Worm (Caenorhabditis elegans) whole organism, L3 larva: ENCODE data around the gene slc-25A21.

Experiments used
- ZK546.5 ChIP-seq: sonication (generic microtip); optimal IDR thresholded peaks from 2 replicates; lab custom pipeline; 2017; ENCODE audit warnings: missing biosample characterization, missing genetic modification characterization
- ceh-9 ChIP-seq: sonication (generic microtip); optimal IDR thresholded peaks from 2 replicates; lab custom pipeline; 2018; ENCODE audit warnings: missing biosample characterization, missing genetic modification characterization
- elt-2 ChIP-seq: sonication (generic microtip); optimal IDR thresholded peaks from 2 replicates; lab custom pipeline; 2016; ENCODE audit warnings: missing genetic modification reagents, mild to moderate bottlenecking, missing genetic modification characterization, missing compliant biosample characterization
- elt-3 ChIP-seq, 3 experiments: fragments of 150-350 bp in 1 of 3; sonication (generic microtip) in 2 of 3; optimal IDR thresholded peaks; 2 replicates in 2 of 3; 4 replicates in 1 of 3; lab custom pipeline; 2014 to 2017; ENCODE audit warnings: missing biosample characterization in 3 of 3, missing genetic modification characterization in 3 of 3
- fos-1 ChIP-seq: fragments of 150-350 bp; optimal IDR thresholded peaks from 2 replicates; lab custom pipeline; 2014; ENCODE audit warnings: missing biosample characterization, missing genetic modification characterization
- hmg-11 ChIP-seq: sonication (generic microtip); optimal IDR thresholded peaks from 2 replicates; lab custom pipeline; 2016; ENCODE audit warnings: missing genetic modification characterization, missing compliant biosample characterization
- lin-39 ChIP-seq: fragments of 150-350 bp; optimal IDR thresholded peaks from 2 replicates; lab custom pipeline; 2018; ENCODE audit warnings: missing biosample characterization, missing genetic modification reagents, missing genetic modification characterization
- mdl-1 ChIP-seq: fragments of 150-350 bp; optimal IDR thresholded peaks from 2 replicates; lab custom pipeline; 2014; ENCODE audit warnings: missing biosample characterization, missing genetic modification characterization
- nhr-77 ChIP-seq: fragments of 150-350 bp; optimal IDR thresholded peaks from 2 replicates; lab custom pipeline; 2014; ENCODE audit warnings: missing biosample characterization, missing genetic modification characterization
- tbx-2 ChIP-seq: sonication (generic microtip); optimal IDR thresholded peaks from 2 replicates; lab custom pipeline; 2016; ENCODE audit warnings: mild to moderate bottlenecking, missing genetic modification characterization, missing compliant biosample characterization
- unc-62 ChIP-seq: fragments of 150-350 bp; sonication (generic microtip); optimal IDR thresholded peaks from 4 replicates; lab custom pipeline; 2014; ENCODE audit warnings: missing biosample characterization, missing genetic modification reagents, missing genetic modification characterization
- zag-1 ChIP-seq: fragments of 150-350 bp; optimal IDR thresholded peaks from 2 replicates; lab custom pipeline; 2014; ENCODE audit warnings: missing biosample characterization, missing genetic modification characterization
- ztf-11 ChIP-seq: fragments of 150-350 bp; optimal IDR thresholded peaks from 2 replicates; lab custom pipeline; 2014; ENCODE audit warnings: missing biosample characterization, missing genetic modification characterization

- TF ChIP-seq mdl-1 (tag; lab: Kevin White, UChicago), result no peak
- no peak for TF ChIP-seq tbx-2 (tag; lab: Kevin White, UChicago)
- TF ChIP-seq elt-2 (tag; lab: Kevin White, UChicago), result peak; percentile 43
- TF ChIP-seq hmg-11 (tag; lab: Kevin White, UChicago), result peak; percentile 38
- no peak for TF ChIP-seq ztf-11
- no peak for TF ChIP-seq ceh-9 (tag; lab: Kevin White, UChicago)
- no peak for TF ChIP-seq ZK546.5 (tag; lab: Kevin White, UChicago)
- no peak for TF ChIP-seq elt-3 (tag; optimal IDR thresholded peaks at IDR 0.05; lab: Kevin White, UChicago)
- no peak for TF ChIP-seq lin-39 (tag; lab: Kevin White, UChicago)
- no peak for TF ChIP-seq fos-1 (tag; lab: Kevin White, UChicago)
- TF ChIP-seq unc-62 (GFP tag; lab: Kevin White, UChicago), result no peak
- TF ChIP-seq nhr-77 (tag; lab: Kevin White, UChicago), result no peak
- no peak for TF ChIP-seq zag-1 (tag; lab: Kevin White, UChicago)
Measured at ce11 chrX:16143853-16144252, 45.8 kb upstream of the slc-25A21 start.
